Fruit fly (Drosophila melanogaster) whole organism, pupa: ENCODE measurements around the gene Acp32CD.
A peak's percentile ranks its signal among the peaks of the same experiment; 100 is the strongest.

Source experiments
- CG10348 ChIP-seq: fragments of 200-800 bp; sonication (Bioruptor generic); IDR thresholded peaks from 2 replicates; pipeline ENCODE4 v1.3.6; 2022; ENCODE audit warnings: missing biosample characterization, missing genetic modification characterization
- CG12605 ChIP-seq: fragments of 200-800 bp; sonication (Bioruptor generic); IDR thresholded peaks from 2 replicates; pipeline ENCODE4 v1.3.6; 2022; ENCODE audit warnings: missing biosample characterization, missing genetic modification characterization
- CG13204 ChIP-seq: fragments of 200-800 bp; sonication (Bioruptor generic); optimal IDR thresholded peaks from 2 replicates; lab custom pipeline; 2018; ENCODE audit warnings: missing biosample characterization, mild to moderate bottlenecking, missing genetic modification characterization, moderate library complexity
- CG14655 ChIP-seq: fragments of 200-800 bp; sonication (Bioruptor generic); optimal IDR thresholded peaks from 3 replicates; lab custom pipeline; 2017; ENCODE audit warnings: mild to moderate bottlenecking, missing biosample characterization, missing genetic modification reagents, missing genetic modification characterization
- CG15710 ChIP-seq: fragments of 200-800 bp; sonication (Bioruptor generic); optimal IDR thresholded peaks from 2 replicates; lab custom pipeline; 2018; ENCODE audit warnings: missing biosample characterization, mild to moderate bottlenecking, missing genetic modification characterization, moderate library complexity
- CG17806 ChIP-seq: fragments of 200-800 bp; sonication (Bioruptor generic); optimal IDR thresholded peaks from 2 replicates; lab custom pipeline; 2018; ENCODE audit warnings: missing biosample characterization, mild to moderate bottlenecking, missing genetic modification characterization, moderate library complexity
- CG32121 ChIP-seq: fragments of 200-800 bp; sonication (Bioruptor generic); IDR thresholded peaks from 2 replicates; pipeline ENCODE4 v1.3.6; 2022; ENCODE audit warnings: missing biosample characterization, missing genetic modification characterization
- CG34367 ChIP-seq: fragments of 200-800 bp; sonication (Bioruptor generic); optimal IDR thresholded peaks from 2 replicates; lab custom pipeline; 2018; ENCODE audit warnings: missing biosample characterization, mild to moderate bottlenecking, missing genetic modification characterization
- CG4496 ChIP-seq: fragments of 200-800 bp; sonication (Bioruptor generic); IDR thresholded peaks from 3 replicates; pipeline ENCODE4 v1.3.6; 2022; ENCODE audit warnings: missing biosample characterization, missing genetic modification characterization
- CG8159 ChIP-seq: fragments of 200-800 bp; sonication (Bioruptor generic); optimal IDR thresholded peaks from 3 replicates; lab custom pipeline; 2018; ENCODE audit warnings: missing biosample characterization, mild to moderate bottlenecking, missing genetic modification characterization, moderate library complexity
- CG8301 ChIP-seq: fragments of 200-800 bp; sonication (Bioruptor generic); optimal IDR thresholded peaks from 2 replicates; lab custom pipeline; 2018; ENCODE audit warnings: missing biosample characterization, mild to moderate bottlenecking, missing genetic modification characterization
- CG9948 ChIP-seq: fragments of 200-800 bp; sonication (Bioruptor generic); optimal IDR thresholded peaks from 2 replicates; lab custom pipeline; 2018; ENCODE audit warnings: missing biosample characterization, mild to moderate bottlenecking, missing genetic modification characterization, moderate library complexity
- D1 ChIP-seq: fragments of 200-800 bp; sonication (Bioruptor generic); optimal IDR thresholded peaks from 2 replicates; lab custom pipeline; 2018; ENCODE audit warnings: missing biosample characterization, mild to moderate bottlenecking, missing genetic modification characterization, moderate library complexity
- EcR ChIP-seq: fragments of 200-800 bp; sonication (Bioruptor generic); optimal IDR thresholded peaks from 3 replicates; lab custom pipeline; 2019; ENCODE audit warnings: missing biosample characterization, missing genetic modification characterization, mild to moderate bottlenecking, moderate library complexity, missing genetic modification reagents
- Ets98B ChIP-seq: fragments of 200-800 bp; sonication (Bioruptor generic); IDR thresholded peaks from 2 replicates; pipeline ENCODE4 v1.3.6; 2022; ENCODE audit warnings: missing biosample characterization, missing genetic modification characterization
- Pif1A ChIP-seq: fragments of 200-800 bp; sonication (Bioruptor generic); optimal IDR thresholded peaks from 3 replicates; lab custom pipeline; 2016; ENCODE audit warnings: missing biosample characterization, missing genetic modification characterization
- Pif1B ChIP-seq: fragments of 200-800 bp; sonication (Bioruptor generic); optimal IDR thresholded peaks from 3 replicates; lab custom pipeline; 2016; ENCODE audit warnings: missing biosample characterization, missing genetic modification characterization
- Snoo ChIP-seq: fragments of 200-800 bp; sonication (Bioruptor generic); optimal IDR thresholded peaks from 3 replicates; lab custom pipeline; 2017; ENCODE audit warnings: missing biosample characterization, mild to moderate bottlenecking, missing genetic modification characterization, inconsistent platforms
- fd96Ca ChIP-seq: fragments of 200-800 bp; sonication (Bioruptor generic); IDR thresholded peaks from 3 replicates; pipeline ENCODE4 v1.3.6; 2022; ENCODE audit warnings: missing biosample characterization, missing genetic modification characterization
- gl ChIP-seq: fragments of 200-800 bp; sonication (Bioruptor generic); optimal IDR thresholded peaks from 2 replicates; lab custom pipeline; 2018; ENCODE audit warnings: missing biosample characterization, mild to moderate bottlenecking, missing genetic modification characterization
- rn ChIP-seq: fragments of 200-800 bp; sonication (Bioruptor generic); IDR thresholded peaks from 2 replicates; pipeline ENCODE4 v1.3.6; 2022; ENCODE audit warnings: missing biosample characterization, missing genetic modification characterization

The Acp32CD gene

dm6 chr2L:11039548-11040144 lies 24.2 kb downstream of the Acp32CD start:
- TF ChIP-seq CG10348 (GFP tag; lab: Robert Waterston, UW), result no peak
- TF ChIP-seq EcR, result peak; percentile 53

dm6 chr2L:11041074-11041473 lies 25.7 kb downstream of the Acp32CD start:
- TF ChIP-seq CG12605 (GFP tag; lab: Robert Waterston, UW), result no peak
- TF ChIP-seq CG8159 (tag; lab: Kevin White, UChicago), result no peak
- TF ChIP-seq CG13204, result no peak
- no peak for TF ChIP-seq rn (GFP tag; lab: Robert Waterston, UW)
- no peak for TF ChIP-seq gl (tag; lab: Kevin White, UChicago)
- TF ChIP-seq CG17806, result no peak
- TF ChIP-seq CG10348 (GFP tag; lab: Robert Waterston, UW), result no peak
- no peak for TF ChIP-seq CG34367 (tag; lab: Kevin White, UChicago)
- no peak for TF ChIP-seq CG15710 (tag; lab: Kevin White, UChicago)
- no peak for TF ChIP-seq fd96Ca (GFP tag; lab: Robert Waterston, UW)
- no peak for TF ChIP-seq Ets98B
- no peak for TF ChIP-seq Pif1A
- peak; percentile 26 for TF ChIP-seq CG8301 (tag; lab: Kevin White, UChicago)
- no peak for TF ChIP-seq D1 (tag; lab: Kevin White, UChicago)
- no peak for TF ChIP-seq EcR
- no peak for TF ChIP-seq Pif1B (GFP tag; lab: Kevin White, UChicago)
- TF ChIP-seq CG14655, result peak; percentile 49
- no peak for TF ChIP-seq CG9948

- TF ChIP-seq CG17806 (no peak), CG13204 (no peak), CG12605 (GFP tag; lab: Robert Waterston, UW) (peak; percentile 29; the same call in 1 of the 2 replicates), Pif1B (GFP tag; lab: Kevin White, UChicago) (no peak), Ets98B (no peak)
Observed at dm6 chr2L:11041785-11042184, 26.4 kb downstream of the Acp32CD start.

dm6 chr2L:11044678-11045466 lies 29.5 kb downstream of the Acp32CD start:
- TF ChIP-seq CG15710 (tag; lab: Kevin White, UChicago) (peak; percentile 31), CG17806 (no peak), Ets98B (peak; percentile 52), CG8159 (tag; lab: Kevin White, UChicago) (peak; percentile 68), Snoo (tag; lab: Kevin White, UChicago) (peak; percentile 52), CG12605 (GFP tag; lab: Robert Waterston, UW) (peak; percentile 37), CG34367 (tag; lab: Kevin White, UChicago) (peak; percentile 11), rn (GFP tag; lab: Robert Waterston, UW) (no peak), gl (tag; lab: Kevin White, UChicago) (peak; percentile 58), CG14655 (peak; percentile 61), CG32121 (GFP tag; lab: Robert Waterston, UW) (peak; percentile 48; the same call in 1 of the 2 replicates), D1 (tag; lab: Kevin White, UChicago) (no peak), fd96Ca (GFP tag; lab: Robert Waterston, UW) (peak; percentile 52; the same call in 2 of the 3 replicates), CG4496 (GFP tag; lab: Robert Waterston, UW) (peak; percentile 49; the same call in 1 of the 3 replicates), CG9948 (peak; percentile 29), Pif1B (GFP tag; lab: Kevin White, UChicago) (peak; percentile 12), CG13204 (peak; percentile 83), CG10348 (GFP tag; lab: Robert Waterston, UW) (0 out of 2 replicates have a peak, but pooled peaks have one; percentile 16), Pif1A (peak; percentile 41), EcR (no peak), CG8301 (tag; lab: Kevin White, UChicago) (no peak)

DNA sequence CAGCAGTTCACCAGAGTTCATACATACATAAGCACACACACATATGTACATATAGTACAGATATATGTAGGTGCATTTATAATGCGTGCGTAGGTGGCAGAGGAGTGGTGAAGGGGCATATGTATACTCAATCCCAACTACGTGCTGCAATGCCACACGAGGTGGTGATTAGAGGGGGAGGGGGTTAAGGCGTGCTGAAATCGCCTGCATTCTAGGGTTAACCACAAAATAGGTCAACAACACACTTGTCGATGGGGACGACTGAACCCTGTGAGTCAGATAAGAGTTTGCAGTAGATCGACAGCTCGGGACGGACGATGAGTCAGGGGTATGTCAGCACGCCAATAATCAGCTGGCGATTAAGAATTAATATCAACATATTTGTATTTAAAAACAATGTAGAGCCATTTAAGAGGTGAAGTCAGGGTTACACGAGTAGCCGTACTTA lies 30.1 kb downstream of the Acp32CD start:
- TF ChIP-seq fd96Ca (GFP tag; lab: Robert Waterston, UW) (peak; percentile 11; the same call in 1 of the 3 replicates), rn (GFP tag; lab: Robert Waterston, UW) (no peak), CG10348 (GFP tag; lab: Robert Waterston, UW) (no peak), CG4496 (GFP tag; lab: Robert Waterston, UW) (no peak), CG13204 (no peak), CG32121 (GFP tag; lab: Robert Waterston, UW) (no peak), EcR (peak; percentile 98)

DNA sequence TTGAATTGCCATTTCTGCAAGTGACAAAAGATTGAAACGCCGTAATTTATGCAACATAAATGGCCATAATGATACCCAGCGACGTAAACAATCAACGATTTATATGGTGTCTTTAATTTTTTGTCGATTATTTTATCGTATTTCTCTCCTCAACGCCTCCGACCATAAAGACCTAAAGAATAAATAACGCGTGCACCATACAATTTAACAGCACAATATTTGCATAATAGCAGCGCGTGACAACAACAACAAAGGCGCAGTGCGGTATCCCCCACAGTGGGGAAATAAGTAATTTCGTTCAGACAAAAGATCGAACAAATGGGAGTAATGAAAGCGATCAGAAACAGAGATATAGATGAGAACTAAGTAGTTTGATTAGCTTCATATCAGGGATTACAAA lies 30.6 kb downstream of the Acp32CD start:
- no peak for TF ChIP-seq Pif1B (GFP tag; lab: Kevin White, UChicago)
- no peak for TF ChIP-seq D1 (tag; lab: Kevin White, UChicago)
- no peak for TF ChIP-seq CG14655
- no peak for TF ChIP-seq CG17806
- no peak for TF ChIP-seq Pif1A
- no peak for TF ChIP-seq Ets98B
- no peak for TF ChIP-seq CG34367 (tag; lab: Kevin White, UChicago)
